Worm (Caenorhabditis elegans) whole organism, L2 larva: Measurements from ENCODE around the gene C07G3.8.

Experiments used
- ceh-82 ChIP-seq: fragments of 150-350 bp; optimal IDR thresholded peaks from 2 replicates; lab custom pipeline; 2014; ENCODE audit warnings: missing biosample characterization, missing genetic modification characterization
- mab-5 ChIP-seq: fragments of 150-350 bp; optimal IDR thresholded peaks from 2 replicates; lab custom pipeline; 2014; ENCODE audit warnings: missing biosample characterization, missing genetic modification characterization
- nhr-12 ChIP-seq: fragments of 150-350 bp; optimal IDR thresholded peaks from 2 replicates; lab custom pipeline; 2014; ENCODE audit warnings: missing biosample characterization, missing genetic modification characterization
- nhr-237 ChIP-seq: fragments of 150-350 bp; optimal IDR thresholded peaks from 2 replicates; lab custom pipeline; 2014; ENCODE audit warnings: missing biosample characterization, missing genetic modification characterization
- nhr-25 ChIP-seq: fragments of 150-350 bp; sonication (generic microtip); optimal IDR thresholded peaks from 3 replicates; lab custom pipeline; 2014; ENCODE audit warnings: missing biosample characterization, missing genetic modification characterization

ce11 chrV:3538307-3538706, 36.4 kb upstream of the C07G3.8 start, which contains the start of gene nhr-93:
- no peak for TF ChIP-seq ceh-82 (tag; lab: Kevin White, UChicago)
- TF ChIP-seq nhr-25 (tag; lab: Kevin White, UChicago): no peak
- TF ChIP-seq nhr-12 (tag; lab: Kevin White, UChicago): no peak
- no peak for TF ChIP-seq mab-5
- no peak for TF ChIP-seq nhr-237 (tag; lab: Kevin White, UChicago)
